Fruit fly (Drosophila melanogaster): ENCODE results near the gene CG13689.

Gene CG13689

DNA sequence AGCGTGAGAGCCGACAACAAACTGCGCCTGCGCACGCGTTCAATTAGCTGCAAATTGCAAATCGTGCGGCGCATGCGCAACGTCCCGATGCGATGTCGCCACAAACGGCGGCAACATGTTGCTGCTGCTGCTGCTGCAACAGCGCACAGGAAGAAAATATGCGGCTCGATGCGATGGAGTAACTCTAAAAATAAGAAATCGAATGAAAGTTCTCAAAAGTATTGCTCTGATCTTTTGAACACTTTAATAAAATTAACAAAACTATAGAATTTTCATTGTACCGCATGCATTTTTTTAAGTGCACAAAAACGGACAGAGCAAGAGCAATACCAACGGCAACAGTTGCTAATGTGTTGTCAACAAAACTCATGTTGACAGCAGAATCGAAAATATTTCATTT is 3.6 kb downstream of the CG13689 start:
- TF ChIP-seq CG32767 (GFP tag; IDR thresholded peaks at IDR 0.05) (no peak), Dbx (GFP tag; IDR thresholded peaks at IDR 0.05) (no peak), tll (GFP tag; optimal IDR thresholded peaks at IDR 0.05) (no peak), NC2α (GFP tag; optimal IDR thresholded peaks at IDR 0.05) (no peak), hb (GFP tag; IDR thresholded peaks at IDR 0.05; ENCODE audit: partially characterized antibody) (no peak), CG8388 (GFP tag; optimal IDR thresholded peaks at IDR 0.05) (no peak), MBD-R2 (GFP tag; IDR thresholded peaks at IDR 0.05) (no peak), tna (GFP tag; IDR thresholded peaks at IDR 0.05; ENCODE audit: partially characterized antibody) (no peak), ranshi (GFP tag; IDR thresholded peaks at IDR 0.05) (no peak), pnt (GFP tag; optimal IDR thresholded peaks at IDR 0.05) (peak; percentile 10), kah (GFP tag; optimal IDR thresholded peaks at IDR 0.05) (no peak), CG13424 (tag; optimal IDR thresholded peaks at IDR 0.05) (no peak), caup (GFP tag; optimal IDR thresholded peaks at IDR 0.05; ENCODE audit: severe bottlenecking) (no peak), bcd (GFP tag; optimal IDR thresholded peaks at IDR 0.05) (no peak), CG7745 (tag; optimal IDR thresholded peaks at IDR 0.05) (no peak), CG11695 (GFP tag; IDR thresholded peaks at IDR 0.05) (no peak), CG6813 (GFP tag; optimal IDR thresholded peaks at IDR 0.05) (no peak), dysf (GFP tag; IDR thresholded peaks at IDR 0.05) (no peak), Hr39 (optimal IDR thresholded peaks at IDR 0.05) (no peak), CG17568 (GFP tag; optimal IDR thresholded peaks at IDR 0.05) (no peak), CG1233 (GFP tag; optimal IDR thresholded peaks at IDR 0.05) (peak; percentile 5), BEAF-32 (GFP tag; optimal IDR thresholded peaks at IDR 0.05) (no peak), Scr (GFP tag; IDR thresholded peaks at IDR 0.05; ENCODE audit: partially characterized antibody) (no peak), fru (optimal IDR thresholded peaks at IDR 0.05) (no peak), eve (GFP tag; optimal IDR thresholded peaks at IDR 0.05) (peak in 1 of 2 experiments; percentile 69), Xbp1 (GFP tag; optimal IDR thresholded peaks at IDR 0.05) (peak; percentile 34), maf-S (GFP tag; optimal IDR thresholded peaks at IDR 0.05) (no peak), disco-r (GFP tag; optimal IDR thresholded peaks at IDR 0.05) (no peak), Chrac-16 (GFP tag; optimal IDR thresholded peaks at IDR 0.05) (peak; percentile 63), HmgZ (tag; optimal IDR thresholded peaks at IDR 0.05) (no peak), CG12391 (tag; optimal IDR thresholded peaks at IDR 0.05) (peak; percentile 56), Atf3 (GFP tag; optimal IDR thresholded peaks at IDR 0.05) (peak; percentile 20), crp (GFP tag; optimal IDR thresholded peaks at IDR 0.05) (no peak), nerfin-2 (GFP tag; IDR thresholded peaks at IDR 0.05; ENCODE audit: partially characterized antibody) (no peak), CG8281 (tag; optimal IDR thresholded peaks at IDR 0.05) (no peak), CG17361 (GFP tag; IDR thresholded peaks at IDR 0.05) (peak; percentile 47; the same call in 2 of the 3 replicates), danr (GFP tag; IDR thresholded peaks at IDR 0.05) (no peak), pan (optimal IDR thresholded peaks at IDR 0.05) (no peak), pan (GFP tag; optimal IDR thresholded peaks at IDR 0.05 in 1 of 2, IDR thresholded peaks at IDR 0.05 in 1 of 2) (no peak), CG2199 (GFP tag; IDR thresholded peaks at IDR 0.05) (no peak), Nf-YC (tag; optimal IDR thresholded peaks at IDR 0.05) (no peak), lola (GFP tag; optimal IDR thresholded peaks at IDR 0.05) (peak in 1 of 3 experiments; percentile 56), GATAe (GFP tag; conservative IDR thresholded peaks at IDR 0.05) (no peak), CG4404 (GFP tag; IDR thresholded peaks at IDR 0.05) (peak; percentile 76), dpn (GFP tag; optimal IDR thresholded peaks at IDR 0.05) (peak in 1 of 2 experiments; percentile 29), luna (GFP tag; optimal IDR thresholded peaks at IDR 0.05) (no peak), salm (tag; optimal IDR thresholded peaks at IDR 0.05) (no peak), ems (GFP tag; optimal IDR thresholded peaks at IDR 0.05) (no peak), PHDP (tag; optimal IDR thresholded peaks at IDR 0.05) (no peak), Side (GFP tag; optimal IDR thresholded peaks at IDR 0.05) (no peak), croc (GFP tag; conservative IDR thresholded peaks at IDR 0.05) (peak; percentile 31; the same call in 1 of the 3 replicates)

Data from whole organism, embryonic.